Fruit fly (Drosophila melanogaster) whole organism, embryonic: ENCODE results near the gene CG13096.

Source experiments
- Blimp-1 ChIP-seq: fragments of 200-800 bp; sonication (Bioruptor generic); optimal IDR thresholded peaks from 3 replicates; lab custom pipeline; 2018; ENCODE audit warnings: missing biosample characterization, missing genetic modification characterization, mild to moderate bottlenecking, moderate library complexity, missing genetic modification reagents
- CG10209 ChIP-seq: fragments of 200-800 bp; sonication (Bioruptor generic); optimal IDR thresholded peaks from 3 replicates; lab custom pipeline; 2017; ENCODE audit warnings: missing biosample characterization, mild to moderate bottlenecking, missing genetic modification characterization, missing genetic modification reagents
- CG2199 ChIP-seq: fragments of 200-800 bp; sonication (Bioruptor generic); IDR thresholded peaks from 3 replicates; pipeline ENCODE4 v1.3.6; 2022; ENCODE audit warnings: missing biosample characterization, missing genetic modification characterization
- CG31441 ChIP-seq: fragments of 200-800 bp; sonication (Bioruptor generic); IDR thresholded peaks from 2 replicates; pipeline ENCODE4 v1.3.6; 2022; ENCODE audit warnings: missing biosample characterization, missing genetic modification characterization
- CG4730 ChIP-seq: fragments of 200-800 bp; sonication (Bioruptor generic); IDR thresholded peaks from 2 replicates; pipeline ENCODE4 v1.3.6; 2022; ENCODE audit warnings: missing biosample characterization, missing genetic modification characterization
- CG9437 ChIP-seq: fragments of 200-800 bp; sonication (Bioruptor generic); optimal IDR thresholded peaks from 2 replicates; lab custom pipeline; 2018; ENCODE audit warnings: missing biosample characterization, mild to moderate bottlenecking, missing genetic modification characterization
- CG9727 ChIP-seq: fragments of 200-800 bp; sonication (Bioruptor generic); optimal IDR thresholded peaks from 3 replicates; lab custom pipeline; 2017; ENCODE audit warnings: missing biosample characterization, mild to moderate bottlenecking, missing genetic modification characterization
- hbn ChIP-seq: fragments of 200-800 bp; sonication (Bioruptor generic); IDR thresholded peaks from 2 replicates; pipeline ENCODE4 v1.3.6; 2022; ENCODE audit warnings: missing biosample characterization, missing genetic modification characterization; ENCODE audit not compliant: partially characterized antibody
- pros ChIP-seq: fragments of 200-800 bp; sonication (Bioruptor generic); optimal IDR thresholded peaks from 3 replicates; lab custom pipeline; 2019; ENCODE audit warnings: missing biosample characterization, mild to moderate bottlenecking, missing genetic modification characterization, moderate library complexity
- shn ChIP-seq: fragments of 200-800 bp; sonication (Bioruptor generic); optimal IDR thresholded peaks from 3 replicates; lab custom pipeline; 2016; ENCODE audit warnings: missing biosample characterization, missing genetic modification characterization
- usp ChIP-seq: fragments of >200 bp; optimal IDR thresholded peaks from 2 replicates; lab custom pipeline; 2017; ENCODE audit warnings: missing biosample characterization, missing genetic modification characterization

DNA sequence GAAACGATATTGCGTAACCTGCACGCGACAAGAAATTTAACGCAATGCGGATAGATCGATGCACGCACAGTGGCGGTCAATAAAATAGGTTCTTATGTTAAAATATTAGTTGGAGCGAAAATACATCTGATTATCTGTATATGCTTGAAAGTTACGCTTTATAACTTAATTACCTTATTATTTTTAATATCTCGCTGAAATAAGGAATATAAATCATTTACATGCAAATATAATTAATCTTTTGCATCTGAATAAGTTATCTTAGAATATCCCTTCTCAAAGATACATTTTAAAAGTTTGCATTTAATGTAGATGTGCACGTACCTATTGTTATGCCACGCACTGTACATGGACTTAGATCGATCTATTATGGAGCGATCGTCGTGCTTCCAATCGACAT, 40.0 kb downstream of the CG13096 start:
- TF ChIP-seq usp (GFP tag; lab: Kevin White, UChicago) (no peak), Blimp-1 (GFP tag; lab: Kevin White, UChicago) (peak; percentile 56), pros (GFP tag; lab: Kevin White, UChicago) (no peak), CG9727 (GFP tag; lab: Kevin White, UChicago) (peak; percentile 60), CG31441 (GFP tag; lab: Robert Waterston, UW) (peak; percentile 45; the same call in 1 of the 2 replicates), CG4730 (GFP tag; lab: Robert Waterston, UW) (no peak), shn (GFP tag; lab: Kevin White, UChicago) (no peak), CG9437 (GFP tag; lab: Kevin White, UChicago) (peak; percentile 9), CG2199 (GFP tag; lab: Robert Waterston, UW) (no peak), CG10209 (GFP tag; lab: Kevin White, UChicago) (peak; percentile 19), hbn (GFP tag; lab: Robert Waterston, UW) (no peak)
